Fruit fly (Drosophila melanogaster): ENCODE data around the gene LpR1.

DNA sequence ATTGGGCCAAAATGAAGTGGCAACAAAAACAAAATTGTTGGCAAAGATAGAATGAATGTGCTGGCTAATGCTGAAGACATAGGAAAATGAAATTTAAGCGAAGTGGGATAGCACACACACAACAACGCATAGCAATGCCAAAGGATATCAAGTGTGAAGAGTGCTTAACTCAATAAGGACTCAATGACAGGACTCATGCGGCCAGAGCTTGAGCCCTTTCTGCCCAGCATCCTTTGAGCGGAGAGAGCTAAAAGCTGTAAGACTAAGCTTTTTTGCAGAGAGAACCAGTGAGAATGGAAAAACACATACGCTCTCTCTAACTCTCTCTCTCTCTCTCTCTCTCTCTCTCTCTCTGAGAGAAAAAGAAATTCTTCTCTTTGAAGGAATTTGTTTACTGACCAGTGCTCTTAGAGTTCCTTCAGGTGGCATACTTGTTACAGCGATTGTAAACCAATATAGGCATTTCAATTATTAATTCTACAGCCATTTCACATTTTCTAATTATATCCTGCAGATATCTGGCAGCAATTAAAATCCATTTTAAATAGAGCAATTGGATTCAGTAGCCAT, 20.0 kb upstream of the LpR1 start:
- TF ChIP-seq EcR (GFP tag; optimal IDR thresholded peaks at IDR 0.05) (no peak), D1 (tag; optimal IDR thresholded peaks at IDR 0.05) (no peak), CG14655 (GFP tag; optimal IDR thresholded peaks at IDR 0.05) (no peak), CG32121 (GFP tag; IDR thresholded peaks at IDR 0.05) (no peak), CG8301 (tag; optimal IDR thresholded peaks at IDR 0.05) (no peak), CG13204 (GFP tag; optimal IDR thresholded peaks at IDR 0.05) (no peak)

Measured in whole organism, pupa.